Worm (Caenorhabditis elegans) whole organism, midembryonic: ENCODE data around the gene flh-3.
"Not testable (repeated sequence)": the region's sequence is repeated elsewhere in the genome, so short reads cannot be mapped to it uniquely, and the experiment has no call there.

Experiments
- T22C8.4 ChIP-seq: fragments of 200-800 bp; sonication (Bioruptor generic); IDR thresholded peaks from 2 replicates; pipeline ENCODE4 v1.3.6; 2022; ENCODE audit warnings: missing genetic modification characterization, missing compliant biosample characterization
- cog-1 ChIP-seq: sonication (generic microtip); optimal IDR thresholded peaks from 2 replicates; lab custom pipeline; 2016; ENCODE audit warnings: missing genetic modification characterization, missing compliant biosample characterization
- flt-1 ChIP-seq: fragments of 200-800 bp; sonication (Bioruptor generic); IDR thresholded peaks from 2 replicates; pipeline ENCODE4 v1.3.6; 2022; ENCODE audit warnings: missing genetic modification characterization, missing compliant biosample characterization
- klf-2 ChIP-seq: fragments of 200-800 bp; sonication (Bioruptor generic); conservative IDR thresholded peaks from 2 replicates; pipeline ENCODE4 v1.3.6; 2022; ENCODE audit warnings: missing genetic modification reagents, missing genetic modification characterization, missing compliant biosample characterization
- med-1 ChIP-seq: sonication (generic microtip); optimal IDR thresholded peaks from 2 replicates; lab custom pipeline; 2017; ENCODE audit warnings: missing genetic modification characterization, mild to moderate bottlenecking, missing compliant biosample characterization, antibody characterized with exemption, missing genetic modification reagents; ENCODE audit not compliant: insufficient read depth
- ref-1 ChIP-seq: fragments of 200-800 bp; sonication (Bioruptor generic); conservative IDR thresholded peaks from 2 replicates; pipeline ENCODE4 v1.3.6; 2022; ENCODE audit warnings: missing genetic modification reagents, missing genetic modification characterization, missing compliant biosample characterization
- tab-1 ChIP-seq: fragments of 200-800 bp; sonication (Bioruptor generic); IDR thresholded peaks from 2 replicates; pipeline ENCODE4 v1.3.6; 2022; ENCODE audit warnings: missing genetic modification characterization, missing compliant biosample characterization
- ztf-23 ChIP-seq: fragments of 200-800 bp; sonication (Bioruptor generic); IDR thresholded peaks from 2 replicates; pipeline ENCODE4 v1.3.6; 2022; ENCODE audit warnings: missing genetic modification reagents, missing genetic modification characterization, missing compliant biosample characterization
- ztf-29 ChIP-seq: fragments of 200-800 bp; sonication (Bioruptor generic); IDR thresholded peaks from 2 replicates; pipeline ENCODE4 v1.3.6; 2022; ENCODE audit warnings: missing genetic modification reagents, missing genetic modification characterization, missing compliant biosample characterization

ce11 chrIV:9293825-9294224 is 23.9 kb downstream of the flh-3 start, which contains the start of gene nhr-264:
- TF ChIP-seq ztf-29; ref-1 (GFP tag; lab: Robert Waterston, UW); flt-1; tab-1 (GFP tag; lab: Robert Waterston, UW); cog-1 (tag; lab: Kevin White, UChicago); T22C8.4 (GFP tag; lab: Robert Waterston, UW); ztf-23; med-1; klf-2: not testable (repeated sequence)
